Fruit fly (Drosophila melanogaster) whole organism, embryonic: Measurements from ENCODE around the gene GILT3.
A peak's percentile ranks its signal among the peaks of the same experiment; 100 is the strongest.

Experiments
- B-H2 ChIP-seq: fragments of 200-800 bp; sonication (Bioruptor generic); optimal IDR thresholded peaks from 2 replicates; lab custom pipeline; 2018; ENCODE audit warnings: missing biosample characterization, mild to moderate bottlenecking, missing genetic modification characterization
- CG10366 ChIP-seq: fragments of 200-800 bp; sonication (Bioruptor generic); IDR thresholded peaks from 2 replicates; pipeline ENCODE4 v1.3.6; 2022; ENCODE audit warnings: missing biosample characterization, missing genetic modification characterization
- CG10462 ChIP-seq: fragments of 200-800 bp; sonication (Bioruptor generic); optimal IDR thresholded peaks from 2 replicates; lab custom pipeline; 2016; ENCODE audit warnings: missing biosample characterization, missing genetic modification characterization
- CG10565 ChIP-seq: fragments of 200-800 bp; sonication (Bioruptor generic); optimal IDR thresholded peaks from 3 replicates; lab custom pipeline; 2016; ENCODE audit warnings: missing biosample characterization, mild to moderate bottlenecking, missing genetic modification characterization
- CG11398 ChIP-seq: fragments of 200-800 bp; sonication (Bioruptor generic); optimal IDR thresholded peaks from 2 replicates; lab custom pipeline; 2016; ENCODE audit warnings: missing biosample characterization, missing genetic modification characterization
- CG12744 ChIP-seq: fragments of 200-800 bp; sonication (Bioruptor generic); optimal IDR thresholded peaks from 2 replicates; lab custom pipeline; 2016; ENCODE audit warnings: missing biosample characterization, missing genetic modification characterization
- CG14667 ChIP-seq: fragments of 200-800 bp; sonication (Bioruptor generic); IDR thresholded peaks from 2 replicates; pipeline ENCODE4 v1.3.6; 2022; ENCODE audit warnings: missing biosample characterization, missing genetic modification characterization
- CG17829 ChIP-seq: fragments of 200-800 bp; optimal IDR thresholded peaks from 2 replicates; lab custom pipeline; 2019; ENCODE audit warnings: missing biosample characterization, mild to moderate bottlenecking, missing genetic modification characterization, moderate library complexity
- CG18599 ChIP-seq: fragments of 200-800 bp; sonication (Bioruptor generic); optimal IDR thresholded peaks from 3 replicates; lab custom pipeline; 2017; ENCODE audit warnings: missing biosample characterization, missing genetic modification characterization, mild to moderate bottlenecking, moderate library complexity, missing genetic modification reagents
- CG2120 ChIP-seq: fragments of 200-800 bp; sonication (Bioruptor generic); optimal IDR thresholded peaks from 3 replicates; lab custom pipeline; 2016; ENCODE audit warnings: missing biosample characterization, missing genetic modification characterization
- CG30403 ChIP-seq: fragments of 200-800 bp; sonication (Bioruptor generic); optimal IDR thresholded peaks from 3 replicates; lab custom pipeline; 2016; ENCODE audit warnings: missing biosample characterization, missing genetic modification characterization
- CG33557 ChIP-seq: fragments of 200-800 bp; sonication (Bioruptor generic); optimal IDR thresholded peaks from 2 replicates; lab custom pipeline; 2019; ENCODE audit warnings: missing biosample characterization, mild to moderate bottlenecking, missing genetic modification characterization, moderate library complexity
- CG3847 ChIP-seq: fragments of 200-800 bp; sonication (Bioruptor generic); IDR thresholded peaks from 2 replicates; pipeline ENCODE4 v1.3.6; 2022; ENCODE audit warnings: missing biosample characterization, missing genetic modification characterization
- CG4282 ChIP-seq: fragments of 200-800 bp; sonication (Bioruptor generic); optimal IDR thresholded peaks from 2 replicates; lab custom pipeline; 2016; ENCODE audit warnings: missing biosample characterization, missing genetic modification characterization
- CG6254 ChIP-seq: fragments of 200-800 bp; sonication (Bioruptor generic); optimal IDR thresholded peaks from 3 replicates; lab custom pipeline; 2017; ENCODE audit warnings: mild to moderate bottlenecking, missing biosample characterization, missing genetic modification reagents, missing genetic modification characterization
- CG7357 ChIP-seq: fragments of 200-800 bp; sonication (Bioruptor generic); IDR thresholded peaks from 3 replicates; pipeline ENCODE4 v1.3.6; 2022; ENCODE audit warnings: missing biosample characterization, missing genetic modification characterization
- CG8290 ChIP-seq, 3 experiments: fragments of 200-800 bp; sonication (Bioruptor generic); optimal IDR thresholded peaks; 2 replicates each; lab custom pipeline; 2016 to 2019; ENCODE audit warnings: missing biosample characterization in 3 of 3, missing genetic modification characterization in 3 of 3, mild to moderate bottlenecking in 2 of 3, moderate library complexity in 1 of 3
- CG8478 ChIP-seq: fragments of >200 bp; optimal IDR thresholded peaks from 2 replicates; lab custom pipeline; 2018
- CG9727 ChIP-seq: fragments of 200-800 bp; sonication (Bioruptor generic); optimal IDR thresholded peaks from 3 replicates; lab custom pipeline; 2017; ENCODE audit warnings: missing biosample characterization, mild to moderate bottlenecking, missing genetic modification characterization
- CG9876 ChIP-seq: fragments of 200-800 bp; sonication (Bioruptor generic); optimal IDR thresholded peaks from 2 replicates; lab custom pipeline; 2016; ENCODE audit warnings: missing biosample characterization, missing genetic modification characterization
- CG9932 ChIP-seq: fragments of 200-800 bp; sonication (Bioruptor generic); IDR thresholded peaks from 2 replicates; pipeline ENCODE4 v1.3.6; 2022; ENCODE audit warnings: missing biosample characterization, missing genetic modification characterization
- Dip2 ChIP-seq: fragments of 200-800 bp; sonication (Bioruptor generic); IDR thresholded peaks from 2 replicates; pipeline ENCODE4 v1.3.6; 2022; ENCODE audit warnings: missing biosample characterization, missing genetic modification characterization
- Drgx ChIP-seq: fragments of 200-800 bp; sonication (Bioruptor generic); IDR thresholded peaks from 2 replicates; pipeline ENCODE4 v1.3.6; 2022; ENCODE audit warnings: missing biosample characterization, missing genetic modification characterization
- HmgZ ChIP-seq: fragments of 200-800 bp; sonication (Bioruptor generic); optimal IDR thresholded peaks from 2 replicates; lab custom pipeline; 2018; ENCODE audit warnings: missing biosample characterization, mild to moderate bottlenecking, missing genetic modification characterization
- MESR4 ChIP-seq: fragments of 200-800 bp; sonication (Bioruptor generic); optimal IDR thresholded peaks from 2 replicates; lab custom pipeline; 2018; ENCODE audit warnings: missing biosample characterization, mild to moderate bottlenecking, missing genetic modification characterization, moderate library complexity
- Mrtf ChIP-seq: fragments of 200-800 bp; sonication (Bioruptor generic); IDR thresholded peaks from 3 replicates; pipeline ENCODE4 v1.3.6; 2022; ENCODE audit warnings: missing biosample characterization, missing genetic modification characterization
- NfI ChIP-seq: fragments of 200-800 bp; sonication (Bioruptor generic); optimal IDR thresholded peaks from 3 replicates; lab custom pipeline; 2018; ENCODE audit warnings: missing biosample characterization, mild to moderate bottlenecking, missing genetic modification characterization, moderate library complexity
- Oaz ChIP-seq: fragments of 200-800 bp; sonication (Bioruptor generic); IDR thresholded peaks from 2 replicates; pipeline ENCODE4 v1.3.6; 2022; ENCODE audit warnings: missing biosample characterization, missing genetic modification characterization
- Ravus ChIP-seq: fragments of 200-800 bp; sonication (Bioruptor generic); IDR thresholded peaks from 2 replicates; pipeline ENCODE4 v1.3.6; 2022; ENCODE audit warnings: missing biosample characterization, missing genetic modification characterization
- Sin3A ChIP-seq: fragments of >200 bp; optimal IDR thresholded peaks from 2 replicates; lab custom pipeline; 2018
- ara ChIP-seq: fragments of 200-800 bp; sonication (Bioruptor generic); IDR thresholded peaks from 2 replicates; pipeline ENCODE4 v1.3.6; 2022; ENCODE audit warnings: missing biosample characterization, missing genetic modification characterization
- az2 ChIP-seq: fragments of 200-800 bp; sonication (Bioruptor generic); optimal IDR thresholded peaks from 3 replicates; lab custom pipeline; 2016; ENCODE audit warnings: missing biosample characterization, missing genetic modification characterization
- bbx ChIP-seq: fragments of 200-800 bp; sonication (Bioruptor generic); IDR thresholded peaks from 2 replicates; pipeline ENCODE4 v1.3.6; 2022; ENCODE audit warnings: missing biosample characterization, missing genetic modification characterization; ENCODE audit not compliant: partially characterized antibody
- br ChIP-seq: fragments of >200 bp; optimal IDR thresholded peaks from 2 replicates; lab custom pipeline; 2017
- cato ChIP-seq: fragments of 200-800 bp; sonication (Bioruptor generic); optimal IDR thresholded peaks from 2 replicates; lab custom pipeline; 2016; ENCODE audit warnings: missing biosample characterization, missing genetic modification characterization, borderline replicate concordance
- chinmo ChIP-seq: fragments of 200-800 bp; sonication (Bioruptor generic); IDR thresholded peaks from 4 replicates; pipeline ENCODE4 v1.3.6; 2022; ENCODE audit warnings: missing biosample characterization, missing genetic modification characterization; ENCODE audit not compliant: partially characterized antibody
- dm ChIP-seq: fragments of 200-800 bp; sonication (Bioruptor generic); optimal IDR thresholded peaks from 3 replicates; lab custom pipeline; 2016; ENCODE audit warnings: missing biosample characterization, missing genetic modification characterization
- dmrt99B ChIP-seq: fragments of 200-800 bp; sonication (Bioruptor generic); optimal IDR thresholded peaks from 2 replicates; lab custom pipeline; 2018; ENCODE audit warnings: missing biosample characterization, mild to moderate bottlenecking, missing genetic modification characterization, moderate library complexity
- insv ChIP-seq, 2 experiments: fragments of 200-800 bp; sonication (Bioruptor generic); optimal IDR thresholded peaks; 3 replicates each; lab custom pipeline; 2016 to 2018; ENCODE audit warnings: missing biosample characterization in 2 of 2, missing genetic modification characterization in 2 of 2
- inv ChIP-seq: fragments of 200-800 bp; sonication (Bioruptor generic); IDR thresholded peaks from 2 replicates; pipeline ENCODE4 v1.3.6; 2022; ENCODE audit warnings: missing biosample characterization, missing genetic modification characterization; ENCODE audit not compliant: partially characterized antibody
- odd ChIP-seq: fragments of 200-800 bp; sonication (Bioruptor generic); optimal IDR thresholded peaks from 2 replicates; lab custom pipeline; 2017; ENCODE audit warnings: missing biosample characterization, mild to moderate bottlenecking, missing genetic modification characterization
- onecut ChIP-seq: fragments of 200-800 bp; sonication (Bioruptor generic); IDR thresholded peaks from 2 replicates; pipeline ENCODE4 v1.3.6; 2022; ENCODE audit warnings: missing biosample characterization, missing genetic modification characterization
- p53 ChIP-seq: fragments of 200-800 bp; sonication (Bioruptor generic); optimal IDR thresholded peaks from 2 replicates; lab custom pipeline; 2016; ENCODE audit warnings: missing biosample characterization, missing genetic modification characterization
- prd ChIP-seq, 3 experiments: fragments of >200 bp in 2 of 3; fragments of 200-800 bp in 1 of 3; sonication (Bioruptor generic) in 1 of 3; optimal IDR thresholded peaks in 2 of 3; IDR thresholded peaks in 1 of 3; 2 replicates in 2 of 3; 3 replicates in 1 of 3; pipeline versions ENCODE4 v1.3.6 to Lab custom; 2017 to 2022; ENCODE audit warnings: missing biosample characterization in 1 of 3, missing genetic modification characterization in 1 of 3
- pros ChIP-seq: fragments of 200-800 bp; sonication (Bioruptor generic); optimal IDR thresholded peaks from 3 replicates; lab custom pipeline; 2019; ENCODE audit warnings: missing biosample characterization, mild to moderate bottlenecking, missing genetic modification characterization, moderate library complexity
- sisA ChIP-seq: fragments of 200-800 bp; sonication (Bioruptor generic); IDR thresholded peaks from 2 replicates; pipeline ENCODE4 v1.3.6; 2022; ENCODE audit warnings: missing biosample characterization, missing genetic modification characterization
- sob ChIP-seq: fragments of 200-800 bp; sonication (Bioruptor generic); IDR thresholded peaks from 2 replicates; pipeline ENCODE4 v1.3.6; 2022; ENCODE audit warnings: missing biosample characterization, missing genetic modification characterization
- sug ChIP-seq: fragments of 200-800 bp; optimal IDR thresholded peaks from 2 replicates; lab custom pipeline; 2019; ENCODE audit warnings: missing biosample characterization, mild to moderate bottlenecking, missing genetic modification characterization, moderate library complexity
- wek ChIP-seq: fragments of 200-800 bp; sonication (Bioruptor generic); optimal IDR thresholded peaks from 3 replicates; lab custom pipeline; 2018; ENCODE audit warnings: missing biosample characterization, mild to moderate bottlenecking, missing genetic modification characterization, moderate library complexity
- z ChIP-seq: fragments of 200-800 bp; sonication (Bioruptor generic); IDR thresholded peaks from 3 replicates; pipeline ENCODE4 v1.3.6; 2022; ENCODE audit warnings: missing biosample characterization, missing genetic modification characterization

GILT3 gene

DNA sequence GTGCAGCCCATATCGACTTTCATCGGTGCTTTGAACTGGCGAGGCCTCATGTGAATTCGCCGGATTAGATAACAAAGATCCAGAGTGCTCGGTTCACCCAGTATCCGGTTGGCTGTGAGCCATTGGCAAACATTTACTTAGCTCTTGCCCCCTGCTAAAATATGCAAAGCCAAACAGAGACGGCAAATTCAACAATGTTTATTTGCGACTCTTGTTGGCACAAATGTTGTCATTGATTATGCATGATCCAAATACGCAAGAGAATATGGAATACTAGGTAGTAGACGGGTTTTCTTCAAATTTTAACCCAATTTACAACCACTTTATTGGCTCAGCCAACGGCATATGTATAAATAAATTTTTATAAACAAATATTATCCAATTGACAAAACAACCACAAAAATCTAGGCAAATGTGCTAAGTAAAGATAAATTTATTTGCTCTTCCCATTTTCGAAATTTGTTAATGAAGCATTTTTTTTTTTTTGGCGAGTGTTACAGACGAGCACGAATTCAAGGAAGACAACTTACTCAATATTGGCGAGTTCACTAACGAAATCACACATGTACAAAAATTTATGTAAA lies 24.5 kb upstream of the GILT3 start (continued):
- TF ChIP-seq CG9932 (peak; percentile 63), CG8290 (GFP tag; optimal IDR thresholded peaks at IDR 0.05; lab: Kevin White, UChicago) (no peak), CG8290 (tag; optimal IDR thresholded peaks at IDR 0.05; lab: Kevin White, UChicago) (peak in 1 of 2 experiments; percentile 96), bbx (GFP tag; lab: Robert Waterston, UW) (no peak), CG10366 (GFP tag; lab: Robert Waterston, UW) (peak; percentile 36; the same call in 1 of the 2 replicates), pros (GFP tag; lab: Kevin White, UChicago) (no peak), onecut (GFP tag; lab: Robert Waterston, UW) (peak; percentile 7; the same call in 1 of the 2 replicates), CG9727 (GFP tag; lab: Kevin White, UChicago) (peak; percentile 55), dmrt99B (tag; lab: Kevin White, UChicago) (peak; percentile 40), Drgx (GFP tag; lab: Robert Waterston, UW) (no peak), z (GFP tag; lab: Robert Waterston, UW) (no peak), Mrtf (GFP tag; lab: Robert Waterston, UW) (peak; percentile 49; the same call in 1 of the 3 replicates), sob (GFP tag; lab: Robert Waterston, UW) (peak; percentile 79), B-H2 (GFP tag; lab: Kevin White, UChicago) (peak; percentile 20), wek (peak; percentile 38), CG11398 (peak; percentile 14), br (lab: Kevin White, UChicago) (no peak), sisA (GFP tag; lab: Robert Waterston, UW) (no peak), MESR4 (no peak), CG9876 (GFP tag; lab: Kevin White, UChicago) (peak; percentile 40), Dip2 (no peak), CG10462 (GFP tag; lab: Kevin White, UChicago) (no peak), Oaz (GFP tag; lab: Robert Waterston, UW) (0 out of 2 replicates have a peak, but pooled peaks have one; percentile 10), Ravus (no peak; the same call in 1 of the 2 replicates), insv (GFP tag; optimal IDR thresholded peaks at IDR 0.05; lab: Kevin White, UChicago) (no peak), CG6254 (GFP tag; lab: Kevin White, UChicago) (no peak), CG17829 (no peak), p53 (GFP tag; lab: Kevin White, UChicago) (peak; percentile 8), CG10565 (GFP tag; lab: Kevin White, UChicago) (no peak), CG33557 (GFP tag; lab: Kevin White, UChicago) (no peak), az2 (GFP tag; lab: Kevin White, UChicago) (no peak), CG18599 (GFP tag; lab: Kevin White, UChicago) (peak; percentile 87), HmgZ (tag; lab: Kevin White, UChicago) (peak; percentile 73), CG12744 (GFP tag; lab: Kevin White, UChicago) (peak; percentile 25), CG7357 (peak; percentile 37; the same call in 1 of the 3 replicates), cato (GFP tag; lab: Kevin White, UChicago) (no peak), inv (GFP tag; lab: Robert Waterston, UW) (no peak), dm (GFP tag; lab: Kevin White, UChicago) (no peak), odd (GFP tag; lab: Kevin White, UChicago) (peak; percentile 66), CG2120 (peak; percentile 81), CG8478 (lab: Kevin White, UChicago) (no peak), NfI (GFP tag; lab: Kevin White, UChicago) (peak; percentile 64), chinmo (GFP tag; lab: Robert Waterston, UW) (no peak), CG30403 (peak; percentile 12), Sin3A (lab: Kevin White, UChicago) (no peak), sug (peak; percentile 51), CG4282 (GFP tag; lab: Kevin White, UChicago) (no peak), prd (optimal IDR thresholded peaks at IDR 0.05; lab: Kevin White, UChicago) (no peak), prd (GFP tag; IDR thresholded peaks at IDR 0.05; lab: Robert Waterston, UW) (no peak; the same call in 2 of the 3 replicates), CG14667 (GFP tag; lab: Robert Waterston, UW) (peak; percentile 13; the same call in 1 of the 2 replicates), ara (GFP tag; lab: Robert Waterston, UW) (no peak), CG3847 (GFP tag; lab: Robert Waterston, UW) (peak; percentile 50; the same call in 1 of the 2 replicates)
